Worm (Caenorhabditis elegans): ENCODE data around the gene scl-19.

DNA sequence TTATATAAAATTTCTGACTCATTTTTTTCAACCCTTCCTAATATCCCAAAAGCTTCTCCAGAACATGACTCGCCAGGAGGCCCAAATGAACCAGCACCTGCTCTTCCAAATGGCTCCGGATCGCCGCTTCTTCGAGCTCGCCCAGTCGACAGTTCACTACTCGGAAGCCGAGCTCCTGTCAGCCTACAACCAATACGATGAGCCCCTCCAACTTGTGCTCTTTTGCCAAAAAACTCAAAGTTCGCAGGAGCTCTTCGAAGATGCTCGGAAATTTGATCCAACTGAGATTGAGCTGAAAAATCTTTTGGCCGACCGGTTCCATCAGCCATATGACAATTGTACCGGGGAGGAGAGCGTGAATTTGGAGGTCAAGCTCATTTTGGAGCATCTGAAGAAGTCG lies 36.3 kb upstream of the scl-19 start:
- TF ChIP-seq flt-1 (GFP tag; IDR thresholded peaks at IDR 0.05) (no peak), ztf-23 (GFP tag; IDR thresholded peaks at IDR 0.05) (no peak), tab-1 (GFP tag; IDR thresholded peaks at IDR 0.05) (no peak), med-1 (GFP tag; optimal IDR thresholded peaks at IDR 0.05; ENCODE audit: insufficient read depth) (no peak), klf-2 (GFP tag; conservative IDR thresholded peaks at IDR 0.05) (no peak)
